Worm (Caenorhabditis elegans) whole organism, L4 larva: ENCODE measurements around the gene F40F8.3.

Source experiments
- F44E2.7 ChIP-seq: fragments of 200-800 bp; sonication (Bioruptor generic); IDR thresholded peaks from 2 replicates; pipeline ENCODE4 v2.1.2; 2022; ENCODE audit warnings: missing genetic modification characterization, missing compliant biosample characterization
- R02D3.7 ChIP-seq: fragments of 150-350 bp; sonication (generic microtip); optimal IDR thresholded peaks from 3 replicates; lab custom pipeline; 2014; ENCODE audit warnings: missing biosample characterization, missing genetic modification characterization
- T20F7.1 ChIP-seq: fragments of 200-800 bp; sonication (Bioruptor generic); optimal IDR thresholded peaks from 2 replicates; lab custom pipeline; 2018; ENCODE audit warnings: mild to moderate bottlenecking, missing genetic modification characterization, missing compliant biosample characterization
- Y75B8A.6 ChIP-seq: fragments of 200-800 bp; sonication (Bioruptor generic); IDR thresholded peaks from 2 replicates; pipeline ENCODE4 v1.3.6; 2022; ENCODE audit warnings: missing genetic modification reagents, missing genetic modification characterization, missing compliant biosample characterization
- ZK337.2 ChIP-seq: fragments of 200-800 bp; sonication (Bioruptor generic); IDR thresholded peaks from 2 replicates; pipeline ENCODE4 v1.3.6; 2022; ENCODE audit warnings: missing genetic modification reagents, missing genetic modification characterization, missing compliant biosample characterization
- aha-1 ChIP-seq: fragments of 150-350 bp; peaks from one replicate; lab custom pipeline; 2014; ENCODE audit warnings: missing biosample characterization, missing genetic modification characterization
- aly-2 ChIP-seq: sonication (generic microtip); optimal IDR thresholded peaks from 2 replicates; lab custom pipeline; 2018; ENCODE audit warnings: missing biosample characterization, missing genetic modification characterization
- ama-1 ChIP-seq: fragments of 150-350 bp; optimal IDR thresholded peaks from 2 replicates; lab custom pipeline; 2014; ENCODE audit warnings: inconsistent platforms, mixed read lengths
- ceh-44 ChIP-seq: fragments of 200-800 bp; sonication (Bioruptor generic); IDR thresholded peaks from 2 replicates; pipeline ENCODE4 v1.3.6; 2022; ENCODE audit warnings: missing genetic modification reagents, missing genetic modification characterization, missing compliant biosample characterization
- ceh-62 ChIP-seq: sonication (generic microtip); optimal IDR thresholded peaks from 2 replicates; lab custom pipeline; 2017; ENCODE audit warnings: missing biosample characterization, missing genetic modification characterization
- ces-1 ChIP-seq: fragments of 150-350 bp; sonication (generic microtip); optimal IDR thresholded peaks from 4 replicates; lab custom pipeline; 2014; ENCODE audit warnings: missing biosample characterization, missing genetic modification reagents, missing genetic modification characterization
- ctbp-1 ChIP-seq: fragments of 200-800 bp; sonication (Bioruptor generic); IDR thresholded peaks from 2 replicates; pipeline ENCODE4 v1.3.6; 2022; ENCODE audit warnings: missing genetic modification reagents, missing genetic modification characterization, missing compliant biosample characterization
- daf-12 ChIP-seq: fragments of 150-350 bp; optimal IDR thresholded peaks from 2 replicates; lab custom pipeline; 2014; ENCODE audit warnings: missing biosample characterization, missing genetic modification reagents, missing genetic modification characterization
- daf-19 ChIP-seq: fragments of 200-800 bp; sonication (Bioruptor generic); conservative IDR thresholded peaks from 2 replicates; pipeline ENCODE4 v1.3.6; 2022; ENCODE audit warnings: missing genetic modification characterization, missing compliant biosample characterization
- daf-8 ChIP-seq: fragments of 200-800 bp; sonication (Bioruptor generic); IDR thresholded peaks from 2 replicates; pipeline ENCODE4 v1.3.6; 2022; ENCODE audit warnings: missing genetic modification characterization, missing compliant biosample characterization
- dmd-6 ChIP-seq: fragments of 200-800 bp; sonication (Bioruptor generic); IDR thresholded peaks from 2 replicates; pipeline ENCODE4 v1.3.6; 2022; ENCODE audit warnings: missing genetic modification reagents, missing genetic modification characterization, missing compliant biosample characterization
- dve-1 ChIP-seq: sonication (generic microtip); optimal IDR thresholded peaks from 2 replicates; lab custom pipeline; 2017; ENCODE audit warnings: antibody characterized with exemption, mild to moderate bottlenecking, missing genetic modification characterization, missing compliant biosample characterization; ENCODE audit not compliant: insufficient read depth
- egl-27 ChIP-seq: sonication (generic microtip); optimal IDR thresholded peaks from 3 replicates; lab custom pipeline; 2017; ENCODE audit warnings: missing biosample characterization, missing genetic modification reagents, missing genetic modification characterization
- gei-8 ChIP-seq: fragments of 200-800 bp; sonication (Bioruptor generic); optimal IDR thresholded peaks from 2 replicates; lab custom pipeline; 2018; ENCODE audit warnings: mild to moderate bottlenecking, missing genetic modification characterization, missing compliant biosample characterization
- hlh-11 ChIP-seq: fragments of 200-800 bp; sonication (Bioruptor generic); optimal IDR thresholded peaks from 2 replicates; lab custom pipeline; 2018; ENCODE audit warnings: mild to moderate bottlenecking, missing genetic modification characterization, missing compliant biosample characterization
- hlh-30 ChIP-seq: sonication (generic microtip); optimal IDR thresholded peaks from 2 replicates; lab custom pipeline; 2017; ENCODE audit warnings: antibody characterized with exemption, mild to moderate bottlenecking, missing genetic modification characterization, missing compliant biosample characterization; ENCODE audit not compliant: insufficient read depth
- jun-1 ChIP-seq: fragments of 150-350 bp; optimal IDR thresholded peaks from 2 replicates; lab custom pipeline; 2014; ENCODE audit warnings: missing biosample characterization, missing genetic modification reagents, missing genetic modification characterization
- lin-1 ChIP-seq: fragments of 200-800 bp; sonication (Bioruptor generic); IDR thresholded peaks from 2 replicates; pipeline ENCODE4 v1.3.6; 2022; ENCODE audit warnings: missing genetic modification reagents, missing genetic modification characterization, missing compliant biosample characterization
- lin-39 ChIP-seq: fragments of 150-350 bp; optimal IDR thresholded peaks from 2 replicates; lab custom pipeline; 2014; ENCODE audit warnings: missing biosample characterization, missing genetic modification reagents, missing genetic modification characterization
- lir-3 ChIP-seq: sonication (generic microtip); optimal IDR thresholded peaks from 2 replicates; lab custom pipeline; 2016; ENCODE audit warnings: mild to moderate bottlenecking, missing genetic modification characterization, missing compliant biosample characterization
- lsy-2 ChIP-seq, 2 experiments: fragments of 150-350 bp in 1 of 2; sonication (generic microtip) in 1 of 2; optimal IDR thresholded peaks; 2 replicates each; lab custom pipeline; 2014 to 2017; ENCODE audit warnings: missing biosample characterization in 2 of 2, missing genetic modification characterization in 2 of 2
- madf-5 ChIP-seq, 2 experiments: fragments of 200-800 bp; sonication (Bioruptor generic); IDR thresholded peaks; 2 replicates each; pipeline ENCODE4 v1.3.6; 2022; ENCODE audit warnings: missing compliant biosample characterization in 2 of 2, missing genetic modification characterization in 2 of 2
- mep-1 ChIP-seq: fragments of 150-350 bp; sonication (generic microtip); optimal IDR thresholded peaks from 3 replicates; lab custom pipeline; 2014; ENCODE audit warnings: missing biosample characterization, missing genetic modification characterization
- mes-2 ChIP-seq: sonication (generic microtip); optimal IDR thresholded peaks from 2 replicates; lab custom pipeline; 2016; ENCODE audit warnings: missing genotype, mild to moderate bottlenecking, missing genetic modification characterization, missing compliant biosample characterization; ENCODE audit not compliant: poor library complexity, severe bottlenecking
- nhr-10 ChIP-seq: fragments of 150-350 bp; optimal IDR thresholded peaks from 2 replicates; lab custom pipeline; 2014; ENCODE audit warnings: missing biosample characterization, missing genetic modification characterization
- nhr-102 ChIP-seq: sonication (generic microtip); optimal IDR thresholded peaks from 2 replicates; lab custom pipeline; 2016; ENCODE audit warnings: mild to moderate bottlenecking, missing genetic modification characterization, moderate library complexity, missing compliant biosample characterization
- nhr-11 ChIP-seq: fragments of 150-350 bp; optimal IDR thresholded peaks from 2 replicates; lab custom pipeline; 2014; ENCODE audit warnings: missing biosample characterization, missing genetic modification characterization
- nhr-237 ChIP-seq: sonication (generic microtip); optimal IDR thresholded peaks from 2 replicates; lab custom pipeline; 2017; ENCODE audit warnings: missing biosample characterization, missing genetic modification characterization
- nhr-25 ChIP-seq: sonication (generic microtip); optimal IDR thresholded peaks from 2 replicates; lab custom pipeline; 2017; ENCODE audit warnings: missing genetic modification characterization, mild to moderate bottlenecking, missing compliant biosample characterization, antibody characterized with exemption, moderate library complexity, borderline replicate concordance; ENCODE audit not compliant: insufficient read depth
- nhr-42 ChIP-seq: fragments of 200-800 bp; sonication (Bioruptor generic); IDR thresholded peaks from 2 replicates; pipeline ENCODE4 v1.3.6; 2022; ENCODE audit warnings: missing genetic modification characterization, missing compliant biosample characterization
- nhr-6 ChIP-seq: fragments of 150-350 bp; optimal IDR thresholded peaks from 2 replicates; lab custom pipeline; 2014; ENCODE audit warnings: missing biosample characterization, missing genetic modification characterization
- rbr-2 ChIP-seq: sonication (generic microtip); optimal IDR thresholded peaks from 2 replicates; lab custom pipeline; 2016; ENCODE audit warnings: missing genotype, missing genetic modification characterization, missing compliant biosample characterization
- spr-1 ChIP-seq: sonication (generic microtip); optimal IDR thresholded peaks from 2 replicates; lab custom pipeline; 2016; ENCODE audit warnings: mild to moderate bottlenecking, missing genetic modification characterization, missing compliant biosample characterization
- spr-3 ChIP-seq: fragments of 200-800 bp; sonication (Bioruptor generic); optimal IDR thresholded peaks from 2 replicates; lab custom pipeline; 2018; ENCODE audit warnings: mild to moderate bottlenecking, missing genetic modification characterization, missing compliant biosample characterization
- tra-1 ChIP-seq: fragments of 200-800 bp; sonication (Bioruptor generic); IDR thresholded peaks from 2 replicates; pipeline ENCODE4 v1.3.6; 2022; ENCODE audit warnings: missing genetic modification reagents, missing genetic modification characterization, missing compliant biosample characterization
- ztf-11 ChIP-seq: fragments of 150-350 bp; optimal IDR thresholded peaks from 2 replicates; lab custom pipeline; 2014; ENCODE audit warnings: missing biosample characterization, missing genetic modification characterization

The F40F8.3 gene

DNA sequence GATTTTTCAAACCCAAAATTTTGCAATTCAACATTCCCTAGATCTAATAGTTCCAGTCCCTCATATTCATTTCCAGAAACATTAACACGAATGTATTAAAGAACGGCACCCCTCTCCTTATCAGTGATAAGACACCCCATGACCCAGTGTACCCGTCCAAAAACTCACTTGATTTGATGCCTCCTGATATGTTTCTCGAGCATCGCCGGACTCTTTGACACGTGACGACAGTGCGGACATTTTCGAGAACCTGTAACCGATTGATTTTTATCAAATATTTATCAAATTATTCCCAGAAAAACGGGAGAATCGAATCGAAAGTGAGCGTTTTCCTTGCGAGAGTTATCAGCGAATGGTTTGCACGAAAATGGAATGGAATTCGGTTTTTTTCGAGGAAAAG is 21.9 kb downstream of the F40F8.3 start (continued):
- TF ChIP-seq lsy-2 (tag; optimal IDR thresholded peaks at IDR 0.05; lab: Kevin White, UChicago) (peak in 1 of 2 experiments; percentile 47), daf-8 (GFP tag; lab: Robert Waterston, UW) (no peak), madf-5 (GFP tag; IDR thresholded peaks at IDR 0.05; lab: Robert Waterston, UW) (no peak), tra-1 (peak; percentile 56; the same call in 1 of the 2 replicates), Y75B8A.6 (GFP tag; lab: Robert Waterston, UW) (no peak), jun-1 (no peak), nhr-102 (tag; lab: Kevin White, UChicago) (peak; percentile 60), hlh-30 (tag; lab: Kevin White, UChicago) (peak; percentile 81), spr-1 (tag; lab: Kevin White, UChicago) (no peak), F44E2.7 (GFP tag; lab: Robert Waterston, UW) (no peak), daf-19 (GFP tag; lab: Robert Waterston, UW) (no peak), ZK337.2 (GFP tag; lab: Robert Waterston, UW) (no peak), lin-1 (GFP tag; lab: Robert Waterston, UW) (no peak; the same call in 1 of the 2 replicates), T20F7.1 (GFP tag; lab: Kevin White, UChicago) (peak; percentile 21), nhr-6 (tag; lab: Kevin White, UChicago) (no peak), lir-3 (tag; lab: Kevin White, UChicago) (no peak), dmd-6 (GFP tag; lab: Robert Waterston, UW) (peak; percentile 84), nhr-42 (GFP tag; lab: Robert Waterston, UW) (no peak), aly-2 (tag; lab: Kevin White, UChicago) (no peak), ztf-11 (tag; lab: Kevin White, UChicago) (no peak), ama-1 (lab: Kevin White, UChicago) (no peak), rbr-2 (tag; lab: Kevin White, UChicago) (no peak), dve-1 (tag; lab: Kevin White, UChicago) (peak; percentile 93), ceh-62 (no peak), mes-2 (tag; lab: Kevin White, UChicago) (peak; percentile 39), daf-12 (tag; lab: Kevin White, UChicago) (no peak), ctbp-1 (GFP tag; lab: Robert Waterston, UW) (no peak), nhr-10 (tag; lab: Kevin White, UChicago) (peak; percentile 79), egl-27 (tag; lab: Kevin White, UChicago) (no peak), gei-8 (GFP tag; lab: Kevin White, UChicago) (peak; percentile 49), nhr-25 (tag; lab: Kevin White, UChicago) (no peak), nhr-11 (no peak), R02D3.7 (tag; lab: Kevin White, UChicago) (no peak), mep-1 (peak; percentile 37), nhr-237 (tag; lab: Kevin White, UChicago) (no peak), ces-1 (GFP tag; lab: Kevin White, UChicago) (no peak)

DNA sequence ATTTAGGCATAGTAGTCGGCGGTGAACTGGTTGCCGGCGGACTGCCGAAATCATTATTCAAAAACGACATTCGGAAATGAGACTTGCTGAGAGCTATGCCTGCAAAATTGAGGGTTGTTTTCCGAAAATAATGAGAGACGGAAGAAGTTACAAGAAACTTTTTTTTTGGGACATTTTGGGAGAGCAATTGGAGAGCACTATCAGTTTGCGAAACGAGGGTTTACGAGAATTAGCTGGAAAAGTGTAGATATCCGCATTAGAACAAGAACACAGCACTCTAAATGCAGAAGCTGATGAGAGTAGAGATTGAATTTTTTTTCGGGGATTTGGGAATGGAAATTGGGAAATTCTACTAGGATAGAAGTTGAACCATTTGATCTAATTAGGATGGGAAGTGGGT is 23.4 kb downstream of the F40F8.3 start, which contains the start of gene pqm-1:
TSS of gene pqm-1 (minus strand) at position 101 of the 400 bp plus-strand sequence.
- TF ChIP-seq hlh-11 (tag; lab: Kevin White, UChicago) = no peak
- TF ChIP-seq tra-1 = no peak
- no peak for TF ChIP-seq daf-19 (GFP tag; lab: Robert Waterston, UW)
- no peak for TF ChIP-seq spr-3
- TF ChIP-seq lin-39 (tag; lab: Kevin White, UChicago) = no peak
- TF ChIP-seq aha-1 (tag; lab: Kevin White, UChicago) = peak; percentile 21
- TF ChIP-seq ceh-44 (GFP tag; lab: Robert Waterston, UW) = no peak
